Worm (Caenorhabditis elegans) whole organism, late embryonic: ENCODE measurements around the gene F26F4.12.

Experiments
- C08G9.2 ChIP-seq: sonication (generic microtip); optimal IDR thresholded peaks from 2 replicates; lab custom pipeline; 2016; ENCODE audit warnings: mild to moderate bottlenecking, missing genetic modification characterization, moderate library complexity, missing compliant biosample characterization
- F13H6.1 ChIP-seq: sonication (generic microtip); optimal IDR thresholded peaks from 2 replicates; lab custom pipeline; 2016; ENCODE audit warnings: missing genetic modification characterization, missing compliant biosample characterization
- K02D7.2 ChIP-seq: sonication (generic microtip); optimal IDR thresholded peaks from 2 replicates; lab custom pipeline; 2017; ENCODE audit warnings: mild to moderate bottlenecking, missing genetic modification characterization, missing compliant biosample characterization
- K09A11.1 ChIP-seq: sonication (generic microtip); optimal IDR thresholded peaks from 2 replicates; lab custom pipeline; 2017; ENCODE audit warnings: antibody characterized with exemption, mild to moderate bottlenecking, missing genetic modification characterization, missing compliant biosample characterization; ENCODE audit not compliant: insufficient read depth
- T23F11.4 ChIP-seq: fragments of 200-800 bp; sonication (Bioruptor generic); optimal IDR thresholded peaks from 2 replicates; lab custom pipeline; 2018; ENCODE audit warnings: mild to moderate bottlenecking, missing genetic modification characterization, missing compliant biosample characterization
- ama-1 ChIP-seq: fragments of 150-350 bp; optimal IDR thresholded peaks from 2 replicates; lab custom pipeline; 2014
- ceh-14 ChIP-seq: sonication (generic microtip); optimal IDR thresholded peaks from 2 replicates; lab custom pipeline; 2016; ENCODE audit warnings: missing genotype, missing genetic modification characterization, missing compliant biosample characterization
- ceh-18 ChIP-seq: sonication (generic microtip); optimal IDR thresholded peaks from 2 replicates; lab custom pipeline; 2016; ENCODE audit warnings: missing genetic modification characterization, missing compliant biosample characterization
- ceh-19 ChIP-seq: fragments of 200-800 bp; sonication (Bioruptor generic); optimal IDR thresholded peaks from 2 replicates; lab custom pipeline; 2018; ENCODE audit warnings: mild to moderate bottlenecking, missing genetic modification characterization, missing compliant biosample characterization
- ceh-2 ChIP-seq: sonication (generic microtip); optimal IDR thresholded peaks from 2 replicates; lab custom pipeline; 2016; ENCODE audit warnings: missing genotype, missing genetic modification characterization, missing compliant biosample characterization
- ceh-22 ChIP-seq: sonication (generic microtip); optimal IDR thresholded peaks from 2 replicates; lab custom pipeline; 2017; ENCODE audit warnings: missing biosample characterization, missing genetic modification characterization
- ceh-24 ChIP-seq: sonication (generic microtip); optimal IDR thresholded peaks from 2 replicates; lab custom pipeline; 2016; ENCODE audit warnings: mild to moderate bottlenecking, missing genetic modification characterization, missing compliant biosample characterization
- ceh-30 ChIP-seq: fragments of 150-350 bp; optimal IDR thresholded peaks from 2 replicates; lab custom pipeline; 2014; ENCODE audit warnings: missing biosample characterization, missing genetic modification characterization
- ceh-31 ChIP-seq: sonication (generic microtip); optimal IDR thresholded peaks from 2 replicates; lab custom pipeline; 2016; ENCODE audit warnings: missing genetic modification characterization, missing compliant biosample characterization
- ceh-34 ChIP-seq: sonication (generic microtip); optimal IDR thresholded peaks from 2 replicates; lab custom pipeline; 2016; ENCODE audit warnings: mild to moderate bottlenecking, missing genetic modification characterization, missing compliant biosample characterization
- ceh-45 ChIP-seq: fragments of 200-800 bp; sonication (Bioruptor generic); IDR thresholded peaks from 2 replicates; pipeline ENCODE4 v1.3.6; 2022; ENCODE audit warnings: missing genetic modification reagents, missing genetic modification characterization, missing compliant biosample characterization
- ceh-9 ChIP-seq: sonication (generic microtip); optimal IDR thresholded peaks from 2 replicates; lab custom pipeline; 2016; ENCODE audit warnings: mild to moderate bottlenecking, missing genetic modification characterization, inconsistent platforms, missing compliant biosample characterization
- che-1 ChIP-seq: sonication (generic microtip); optimal IDR thresholded peaks from 2 replicates; lab custom pipeline; 2016; ENCODE audit warnings: mild to moderate bottlenecking, missing genetic modification characterization, missing compliant biosample characterization
- dmd-4 ChIP-seq: sonication (generic microtip); optimal IDR thresholded peaks from 2 replicates; lab custom pipeline; 2016; ENCODE audit warnings: borderline replicate concordance, missing genetic modification characterization, missing compliant biosample characterization
- ets-4 ChIP-seq: sonication (generic microtip); optimal IDR thresholded peaks from 2 replicates; lab custom pipeline; 2016; ENCODE audit warnings: missing genetic modification characterization, missing compliant biosample characterization
- fax-1 ChIP-seq: sonication (generic microtip); optimal IDR thresholded peaks from 2 replicates; lab custom pipeline; 2016; ENCODE audit warnings: missing genotype, missing genetic modification characterization, missing compliant biosample characterization
- fkh-6 ChIP-seq: sonication (generic microtip); optimal IDR thresholded peaks from 2 replicates; lab custom pipeline; 2016; ENCODE audit warnings: missing genetic modification characterization, missing compliant biosample characterization
- gmeb-2 ChIP-seq: sonication (generic microtip); optimal IDR thresholded peaks from 2 replicates; lab custom pipeline; 2016; ENCODE audit warnings: missing genetic modification characterization, inconsistent platforms, missing compliant biosample characterization
- hlh-30 ChIP-seq: sonication (generic microtip); optimal IDR thresholded peaks from 2 replicates; lab custom pipeline; 2017; ENCODE audit warnings: antibody characterized with exemption, missing genetic modification characterization, missing compliant biosample characterization; ENCODE audit not compliant: insufficient read depth
- lim-6 ChIP-seq: sonication (generic microtip); optimal IDR thresholded peaks from 2 replicates; lab custom pipeline; 2016; ENCODE audit warnings: missing genetic modification characterization, missing compliant biosample characterization
- madf-2 ChIP-seq: sonication (generic microtip); optimal IDR thresholded peaks from 2 replicates; lab custom pipeline; 2017; ENCODE audit warnings: missing genetic modification characterization, missing compliant biosample characterization
- mec-3 ChIP-seq: sonication (generic microtip); optimal IDR thresholded peaks from 2 replicates; lab custom pipeline; 2016; ENCODE audit warnings: borderline replicate concordance, missing genetic modification characterization, missing compliant biosample characterization
- nfya-1 ChIP-seq: sonication (generic microtip); optimal IDR thresholded peaks from 2 replicates; lab custom pipeline; 2017; ENCODE audit warnings: missing genetic modification characterization, mild to moderate bottlenecking, missing compliant biosample characterization, antibody characterized with exemption, moderate library complexity
- nhr-11 ChIP-seq: fragments of 150-350 bp; optimal IDR thresholded peaks from 2 replicates; lab custom pipeline; 2014; ENCODE audit warnings: missing biosample characterization, missing genetic modification characterization
- odd-2 ChIP-seq: sonication (generic microtip); optimal IDR thresholded peaks from 2 replicates; lab custom pipeline; 2017; ENCODE audit warnings: antibody characterized with exemption, mild to moderate bottlenecking, missing genetic modification characterization, missing compliant biosample characterization
- pag-3 ChIP-seq: sonication (generic microtip); optimal IDR thresholded peaks from 2 replicates; lab custom pipeline; 2016; ENCODE audit warnings: missing compliant biosample characterization, missing genetic modification characterization, borderline replicate concordance
- pax-1 ChIP-seq: fragments of 150-350 bp; optimal IDR thresholded peaks from 2 replicates; lab custom pipeline; 2014; ENCODE audit warnings: missing biosample characterization, missing genetic modification characterization
- pha-4 ChIP-seq: fragments of 150-350 bp; optimal IDR thresholded peaks from 2 replicates; lab custom pipeline; 2018; ENCODE audit warnings: missing biosample characterization, missing genetic modification reagents, missing genetic modification characterization
- pros-1 ChIP-seq: fragments of 150-350 bp; optimal IDR thresholded peaks from 2 replicates; lab custom pipeline; 2014; ENCODE audit warnings: missing biosample characterization, missing genetic modification reagents, missing genetic modification characterization
- sdc-2 ChIP-seq: sonication (generic microtip); optimal IDR thresholded peaks from 2 replicates; lab custom pipeline; 2016; ENCODE audit warnings: missing genotype, missing genetic modification characterization, missing compliant biosample characterization
- sox-2 ChIP-seq: fragments of 200-800 bp; sonication (Bioruptor generic); IDR thresholded peaks from 2 replicates; pipeline ENCODE4 v1.3.6; 2022; ENCODE audit warnings: missing genetic modification reagents, missing genetic modification characterization, missing compliant biosample characterization
- unc-42 ChIP-seq: sonication (generic microtip); optimal IDR thresholded peaks from 2 replicates; lab custom pipeline; 2016; ENCODE audit warnings: missing genotype, missing genetic modification characterization, missing compliant biosample characterization
- unc-55 ChIP-seq: sonication (generic microtip); optimal IDR thresholded peaks from 2 replicates; lab custom pipeline; 2017; ENCODE audit warnings: missing biosample characterization, missing genetic modification reagents, missing genetic modification characterization
- unc-86 ChIP-seq: sonication (generic microtip); optimal IDR thresholded peaks from 2 replicates; lab custom pipeline; 2016; ENCODE audit warnings: missing genetic modification characterization, missing compliant biosample characterization
- zip-5 ChIP-seq: sonication (generic microtip); optimal IDR thresholded peaks from 2 replicates; lab custom pipeline; 2016; ENCODE audit warnings: missing genetic modification characterization, missing compliant biosample characterization
- ztf-16 ChIP-seq: sonication (generic microtip); optimal IDR thresholded peaks from 2 replicates; lab custom pipeline; 2017; ENCODE audit warnings: missing genetic modification characterization, missing compliant biosample characterization

F26F4.12 gene

ce11 chrIII:4875663-4876062 lies 34.2 kb downstream of the F26F4.12 start:
- TF ChIP-seq pag-3 (no peak), ceh-31 (tag; lab: Kevin White, UChicago) (peak; percentile 24), madf-2 (tag; lab: Kevin White, UChicago) (no peak)

DNA sequence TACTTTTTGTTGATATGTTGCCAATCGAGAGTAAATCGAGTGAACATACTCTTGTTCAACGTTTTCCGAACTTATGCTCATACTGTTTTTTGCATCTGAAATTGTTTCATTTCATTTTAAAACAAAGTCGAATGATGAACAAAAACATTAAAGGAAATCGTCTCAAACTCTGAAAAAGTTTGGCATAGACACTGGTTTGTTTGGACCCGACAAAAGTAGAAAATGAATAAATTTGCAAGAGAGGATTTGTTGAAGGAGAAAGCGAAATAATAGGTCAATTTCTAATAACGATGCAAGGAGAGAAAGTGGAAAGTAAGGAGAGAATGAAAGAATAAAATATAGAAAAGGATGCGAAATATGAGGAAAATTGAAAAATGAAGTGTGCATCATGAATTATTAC lies 35.2 kb downstream of the F26F4.12 start, which contains the start of gene C35D10.12:
Gene C35D10.12, minus strand, starts transcription at position 101 of the 400 bp plus-strand sequence.
- TF ChIP-seq nhr-11 (tag; lab: Kevin White, UChicago): no peak
- TF ChIP-seq ama-1 (lab: Kevin White, UChicago): no peak
- no peak for TF ChIP-seq gmeb-2 (tag; lab: Kevin White, UChicago)
- no peak for TF ChIP-seq pag-3
- TF ChIP-seq unc-55: no peak
- TF ChIP-seq sox-2: no peak
- no peak for TF ChIP-seq dmd-4
- TF ChIP-seq C08G9.2 (tag; lab: Kevin White, UChicago): no peak
- no peak for TF ChIP-seq fkh-6 (tag; lab: Kevin White, UChicago)
- no peak for TF ChIP-seq odd-2 (tag; lab: Kevin White, UChicago)
- TF ChIP-seq K02D7.2 (tag; lab: Kevin White, UChicago): no peak
- no peak for TF ChIP-seq ceh-22
- no peak for TF ChIP-seq mec-3 (tag; lab: Kevin White, UChicago)

DNA sequence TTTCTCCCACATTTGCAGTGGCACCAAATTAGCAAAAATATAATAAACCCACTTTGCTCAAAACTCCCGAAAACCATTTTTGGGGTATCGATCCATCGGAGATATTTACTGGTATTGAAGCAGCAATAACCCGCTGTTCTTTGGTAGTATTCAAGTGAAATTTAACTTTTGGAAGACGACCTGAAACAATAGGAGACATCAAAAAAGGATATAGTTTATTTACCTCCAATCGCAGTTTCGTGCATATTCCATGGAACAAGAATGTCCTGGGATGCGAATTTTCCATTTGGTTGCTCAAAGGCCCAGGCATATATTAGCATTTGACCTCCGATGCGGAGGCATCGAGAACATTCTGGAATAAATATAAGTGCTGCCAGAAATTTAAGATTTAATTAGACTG lies 36.4 kb downstream of the F26F4.12 start:
- TF ChIP-seq madf-2 (tag; lab: Kevin White, UChicago) (no peak), zip-5 (tag; lab: Kevin White, UChicago) (no peak), fax-1 (tag; lab: Kevin White, UChicago) (no peak)

ce11 chrIII:4870478-4870877 lies 39.4 kb downstream of the F26F4.12 start, which contains the start of gene gipc-1:
Gene gipc-1 (plus strand): TSS chrIII:4870778.
- TF ChIP-seq nfya-1 (tag; lab: Kevin White, UChicago) (no peak), unc-55 (no peak), ama-1 (lab: Kevin White, UChicago) (no peak), fkh-6 (tag; lab: Kevin White, UChicago) (no peak), lim-6 (no peak), ceh-24 (tag; lab: Kevin White, UChicago) (no peak), ceh-31 (tag; lab: Kevin White, UChicago) (no peak), gmeb-2 (tag; lab: Kevin White, UChicago) (no peak), ceh-34 (tag; lab: Kevin White, UChicago) (no peak), pag-3 (no peak), unc-42 (no peak), pros-1 (tag; lab: Kevin White, UChicago) (no peak), pha-4 (tag; lab: Kevin White, UChicago) (no peak), K09A11.1 (tag; lab: Kevin White, UChicago) (no peak), odd-2 (tag; lab: Kevin White, UChicago) (no peak), C08G9.2 (tag; lab: Kevin White, UChicago) (no peak), hlh-30 (tag; lab: Kevin White, UChicago) (no peak), unc-86 (tag; lab: Kevin White, UChicago) (no peak), F13H6.1 (tag; lab: Kevin White, UChicago) (no peak)
- TF ChIP-seq, all 69 proteins: peak for 0

ce11 chrIII:4868643-4869042 lies 41.2 kb downstream of the F26F4.12 start, which contains the start of the genes msd-4 and C35D10.3:
Gene msd-4 (minus strand): TSS chrIII:4868743.
Gene C35D10.3 (plus strand): TSS chrIII:4868921.
- TF ChIP-seq che-1 (tag; lab: Kevin White, UChicago): no peak
- TF ChIP-seq pax-1 (tag; lab: Kevin White, UChicago): no peak
- TF ChIP-seq ztf-16 (tag; lab: Kevin White, UChicago): no peak
- no peak for TF ChIP-seq ceh-24 (tag; lab: Kevin White, UChicago)
- no peak for TF ChIP-seq ceh-45 (GFP tag; lab: Robert Waterston, UW)
- TF ChIP-seq ets-4 (tag; lab: Kevin White, UChicago): no peak
- no peak for TF ChIP-seq ceh-9 (tag; lab: Kevin White, UChicago)
- no peak for TF ChIP-seq madf-2 (tag; lab: Kevin White, UChicago)
- TF ChIP-seq sdc-2 (tag; lab: Kevin White, UChicago): no peak
- no peak for TF ChIP-seq ceh-14 (tag; lab: Kevin White, UChicago)
- no peak for TF ChIP-seq unc-55
- TF ChIP-seq ceh-30 (tag; lab: Kevin White, UChicago): no peak
- TF ChIP-seq ceh-2 (tag; lab: Kevin White, UChicago): no peak
- no peak for TF ChIP-seq lim-6
- TF ChIP-seq pha-4 (tag; lab: Kevin White, UChicago): no peak
- no peak for TF ChIP-seq F13H6.1 (tag; lab: Kevin White, UChicago)
- no peak for TF ChIP-seq dmd-4
- no peak for TF ChIP-seq ceh-19
- no peak for TF ChIP-seq T23F11.4 (GFP tag; lab: Kevin White, UChicago)
- no peak for TF ChIP-seq ceh-18 (tag; lab: Kevin White, UChicago)
